Fruit fly (Drosophila melanogaster) whole organism, pupa: Measurements from ENCODE around the gene CG34179.

Experiments
- CG10348 ChIP-seq: fragments of 200-800 bp; sonication (Bioruptor generic); IDR thresholded peaks from 2 replicates; pipeline ENCODE4 v1.3.6; 2022; ENCODE audit warnings: missing biosample characterization, missing genetic modification characterization
- CG12605 ChIP-seq: fragments of 200-800 bp; sonication (Bioruptor generic); IDR thresholded peaks from 2 replicates; pipeline ENCODE4 v1.3.6; 2022; ENCODE audit warnings: missing biosample characterization, missing genetic modification characterization
- CG13204 ChIP-seq: fragments of 200-800 bp; sonication (Bioruptor generic); optimal IDR thresholded peaks from 2 replicates; lab custom pipeline; 2018; ENCODE audit warnings: missing biosample characterization, mild to moderate bottlenecking, missing genetic modification characterization, moderate library complexity
- CG14655 ChIP-seq: fragments of 200-800 bp; sonication (Bioruptor generic); optimal IDR thresholded peaks from 3 replicates; lab custom pipeline; 2017; ENCODE audit warnings: mild to moderate bottlenecking, missing biosample characterization, missing genetic modification reagents, missing genetic modification characterization
- CG15710 ChIP-seq: fragments of 200-800 bp; sonication (Bioruptor generic); optimal IDR thresholded peaks from 2 replicates; lab custom pipeline; 2018; ENCODE audit warnings: missing biosample characterization, mild to moderate bottlenecking, missing genetic modification characterization, moderate library complexity
- CG17806 ChIP-seq: fragments of 200-800 bp; sonication (Bioruptor generic); optimal IDR thresholded peaks from 2 replicates; lab custom pipeline; 2018; ENCODE audit warnings: missing biosample characterization, mild to moderate bottlenecking, missing genetic modification characterization, moderate library complexity
- CG32121 ChIP-seq: fragments of 200-800 bp; sonication (Bioruptor generic); IDR thresholded peaks from 2 replicates; pipeline ENCODE4 v1.3.6; 2022; ENCODE audit warnings: missing biosample characterization, missing genetic modification characterization
- CG34367 ChIP-seq: fragments of 200-800 bp; sonication (Bioruptor generic); optimal IDR thresholded peaks from 2 replicates; lab custom pipeline; 2018; ENCODE audit warnings: missing biosample characterization, mild to moderate bottlenecking, missing genetic modification characterization
- CG4496 ChIP-seq: fragments of 200-800 bp; sonication (Bioruptor generic); IDR thresholded peaks from 3 replicates; pipeline ENCODE4 v1.3.6; 2022; ENCODE audit warnings: missing biosample characterization, missing genetic modification characterization
- CG8159 ChIP-seq: fragments of 200-800 bp; sonication (Bioruptor generic); optimal IDR thresholded peaks from 3 replicates; lab custom pipeline; 2018; ENCODE audit warnings: missing biosample characterization, mild to moderate bottlenecking, missing genetic modification characterization, moderate library complexity
- CG8301 ChIP-seq: fragments of 200-800 bp; sonication (Bioruptor generic); optimal IDR thresholded peaks from 2 replicates; lab custom pipeline; 2018; ENCODE audit warnings: missing biosample characterization, mild to moderate bottlenecking, missing genetic modification characterization
- CG9948 ChIP-seq: fragments of 200-800 bp; sonication (Bioruptor generic); optimal IDR thresholded peaks from 2 replicates; lab custom pipeline; 2018; ENCODE audit warnings: missing biosample characterization, mild to moderate bottlenecking, missing genetic modification characterization, moderate library complexity
- D1 ChIP-seq: fragments of 200-800 bp; sonication (Bioruptor generic); optimal IDR thresholded peaks from 2 replicates; lab custom pipeline; 2018; ENCODE audit warnings: missing biosample characterization, mild to moderate bottlenecking, missing genetic modification characterization, moderate library complexity
- EcR ChIP-seq: fragments of 200-800 bp; sonication (Bioruptor generic); optimal IDR thresholded peaks from 3 replicates; lab custom pipeline; 2019; ENCODE audit warnings: missing biosample characterization, missing genetic modification characterization, mild to moderate bottlenecking, moderate library complexity, missing genetic modification reagents
- Ets98B ChIP-seq: fragments of 200-800 bp; sonication (Bioruptor generic); IDR thresholded peaks from 2 replicates; pipeline ENCODE4 v1.3.6; 2022; ENCODE audit warnings: missing biosample characterization, missing genetic modification characterization
- Pif1A ChIP-seq: fragments of 200-800 bp; sonication (Bioruptor generic); optimal IDR thresholded peaks from 3 replicates; lab custom pipeline; 2016; ENCODE audit warnings: missing biosample characterization, missing genetic modification characterization
- Pif1B ChIP-seq: fragments of 200-800 bp; sonication (Bioruptor generic); optimal IDR thresholded peaks from 3 replicates; lab custom pipeline; 2016; ENCODE audit warnings: missing biosample characterization, missing genetic modification characterization
- Snoo ChIP-seq: fragments of 200-800 bp; sonication (Bioruptor generic); optimal IDR thresholded peaks from 3 replicates; lab custom pipeline; 2017; ENCODE audit warnings: missing biosample characterization, mild to moderate bottlenecking, missing genetic modification characterization, inconsistent platforms
- fd96Ca ChIP-seq: fragments of 200-800 bp; sonication (Bioruptor generic); IDR thresholded peaks from 3 replicates; pipeline ENCODE4 v1.3.6; 2022; ENCODE audit warnings: missing biosample characterization, missing genetic modification characterization
- gl ChIP-seq: fragments of 200-800 bp; sonication (Bioruptor generic); optimal IDR thresholded peaks from 2 replicates; lab custom pipeline; 2018; ENCODE audit warnings: missing biosample characterization, mild to moderate bottlenecking, missing genetic modification characterization
- rn ChIP-seq: fragments of 200-800 bp; sonication (Bioruptor generic); IDR thresholded peaks from 2 replicates; pipeline ENCODE4 v1.3.6; 2022; ENCODE audit warnings: missing biosample characterization, missing genetic modification characterization

Gene CG34179

dm6 chr2L:6076143-6076542 is 27.6 kb upstream of the CG34179 start:
- TF ChIP-seq CG17806 (tag; lab: Kevin White, UChicago): no peak

- no peak for TF ChIP-seq CG34367 (tag; lab: Kevin White, UChicago)
- TF ChIP-seq, all 21 proteins: peak for 0
Observed at dm6 chr2L:6075345-6075744, 26.8 kb upstream of the CG34179 start.

dm6 chr2L:6074314-6074713 is 25.8 kb upstream of the CG34179 start:
- TF ChIP-seq CG34367 (tag; lab: Kevin White, UChicago) (no peak), CG8301 (no peak), CG12605 (GFP tag; lab: Robert Waterston, UW) (no peak), CG14655 (GFP tag; lab: Kevin White, UChicago) (no peak), CG10348 (GFP tag; lab: Robert Waterston, UW) (no peak), EcR (peak; percentile 4), Pif1A (GFP tag; lab: Kevin White, UChicago) (no peak)

- TF ChIP-seq CG8159 (tag; lab: Kevin White, UChicago) (no peak), Ets98B (GFP tag; lab: Robert Waterston, UW) (no peak)
Observed at dm6 chr2L:6073894-6074293, 25.4 kb upstream of the CG34179 start.

- no peak for TF ChIP-seq CG12605 (GFP tag; lab: Robert Waterston, UW)
- no peak for TF ChIP-seq CG17806 (tag; lab: Kevin White, UChicago)
- no peak for TF ChIP-seq CG14655 (GFP tag; lab: Kevin White, UChicago)
Observed at dm6 chr2L:6072124-6072523, 23.6 kb upstream of the CG34179 start.

- TF ChIP-seq CG9948 (tag; lab: Kevin White, UChicago) (peak; percentile 22), fd96Ca (GFP tag; lab: Robert Waterston, UW) (peak; percentile 56; the same call in 1 of the 3 replicates), CG34367 (tag; lab: Kevin White, UChicago) (peak; percentile 18), CG10348 (GFP tag; lab: Robert Waterston, UW) (no peak), Pif1A (GFP tag; lab: Kevin White, UChicago) (no peak), Ets98B (GFP tag; lab: Robert Waterston, UW) (peak; percentile 58; the same call in 1 of the 2 replicates), CG8159 (tag; lab: Kevin White, UChicago) (no peak), gl (no peak), CG32121 (GFP tag; lab: Robert Waterston, UW) (0 out of 2 replicates have a peak, but pooled peaks have one; percentile 34), Snoo (peak; percentile 49), CG17806 (tag; lab: Kevin White, UChicago) (peak; percentile 33), rn (GFP tag; lab: Robert Waterston, UW) (peak; percentile 36; the same call in 1 of the 2 replicates), CG8301 (peak; percentile 50), CG4496 (GFP tag; lab: Robert Waterston, UW) (peak; percentile 76), CG14655 (GFP tag; lab: Kevin White, UChicago) (no peak), Pif1B (GFP tag; lab: Kevin White, UChicago) (no peak), CG15710 (tag; lab: Kevin White, UChicago) (peak; percentile 50), CG12605 (GFP tag; lab: Robert Waterston, UW) (0 out of 2 replicates have a peak, but pooled peaks have one; percentile 33), EcR (no peak)
Observed at dm6 chr2L:6070656-6071231, 22.2 kb upstream of the CG34179 start, which contains the start of the genes CG9154 and Kr-h2. CG9154 (minus strand) TSS chr2L:6070686. Kr-h2 (plus strand) TSS chr2L:6070990.

dm6 chr2L:6068544-6069251 is 20.2 kb upstream of the CG34179 start, which contains the start of the genes CG9150 and Pfdn1:
CG9150 (minus strand) TSS chr2L:6068594.
Pfdn1 (plus strand) TSS chr2L:6069079.
- TF ChIP-seq Pif1A (GFP tag; lab: Kevin White, UChicago) (no peak), EcR (no peak), Ets98B (GFP tag; lab: Robert Waterston, UW) (peak; percentile 18; the same call in 1 of the 2 replicates), CG4496 (GFP tag; lab: Robert Waterston, UW) (0 out of 3 replicates have a peak, but pooled peaks have one; percentile 19)

- TF ChIP-seq D1 (tag; lab: Kevin White, UChicago) (no peak), fd96Ca (GFP tag; lab: Robert Waterston, UW) (peak; percentile 98), CG32121 (GFP tag; lab: Robert Waterston, UW) (peak; percentile 99), Pif1A (GFP tag; lab: Kevin White, UChicago) (peak; percentile 100), CG12605 (GFP tag; lab: Robert Waterston, UW) (peak; percentile 100), CG13204 (GFP tag; lab: Kevin White, UChicago) (peak; percentile 97), CG15710 (tag; lab: Kevin White, UChicago) (peak; percentile 100), gl (peak; percentile 98), Ets98B (GFP tag; lab: Robert Waterston, UW) (peak; percentile 99), CG8301 (peak; percentile 99), CG34367 (tag; lab: Kevin White, UChicago) (peak; percentile 100), CG17806 (tag; lab: Kevin White, UChicago) (peak; percentile 99), CG14655 (GFP tag; lab: Kevin White, UChicago) (peak; percentile 100), rn (GFP tag; lab: Robert Waterston, UW) (peak; percentile 98), CG9948 (tag; lab: Kevin White, UChicago) (peak; percentile 99), CG10348 (GFP tag; lab: Robert Waterston, UW) (peak; percentile 98), EcR (peak; percentile 79), Snoo (peak; percentile 100), CG4496 (GFP tag; lab: Robert Waterston, UW) (peak; percentile 100), Pif1B (GFP tag; lab: Kevin White, UChicago) (peak; percentile 100), CG8159 (tag; lab: Kevin White, UChicago) (peak; percentile 99)
Observed at dm6 chr2L:6065823-6066222, 17.3 kb upstream of the CG34179 start, which contains the start of the genes Fbw5 and CG9147. Fbw5 (minus strand) TSS chr2L:6065953. CG9147 (plus strand) TSS chr2L:6065997.
